Worm (Caenorhabditis elegans) whole organism, L4/young adult: ENCODE results near the gene scl-10.
A peak's percentile ranks its signal among the peaks of the same experiment; 100 is the strongest.

Source experiments
- W03F9.2 ChIP-seq: fragments of 150-350 bp; optimal IDR thresholded peaks from 2 replicates; lab custom pipeline; 2014; ENCODE audit warnings: missing biosample characterization, missing genetic modification characterization
- dao-5 ChIP-seq: sonication (generic microtip); optimal IDR thresholded peaks from 2 replicates; lab custom pipeline; 2016; ENCODE audit warnings: missing genotype, missing genetic modification characterization, moderate library complexity, missing compliant biosample characterization
- him-1 ChIP-seq: sonication (generic microtip); optimal IDR thresholded peaks from 2 replicates; lab custom pipeline; 2016; ENCODE audit warnings: missing genotype, missing genetic modification reagents, missing genetic modification characterization, missing compliant biosample characterization

scl-10 gene

ce11 chrIV:13080185-13080584, 31.9 kb downstream of the scl-10 start:
- TF ChIP-seq W03F9.2 (tag; lab: Kevin White, UChicago), result no peak

- TF ChIP-seq dao-5 (tag; lab: Kevin White, UChicago) (no peak), him-1 (tag; lab: Kevin White, UChicago) (no peak), W03F9.2 (tag; lab: Kevin White, UChicago) (no peak)
These were observed 32.6 kb downstream of the scl-10 start for ce11 chrIV:13080861-13081260.

- TF ChIP-seq W03F9.2 (tag; lab: Kevin White, UChicago), result no peak
- no peak for TF ChIP-seq dao-5 (tag; lab: Kevin White, UChicago)
- no peak for TF ChIP-seq him-1 (tag; lab: Kevin White, UChicago)
These were observed 33.8 kb downstream of the scl-10 start for ce11 chrIV:13082106-13082505.

ce11 chrIV:13082836-13083763, 34.8 kb downstream of the scl-10 start:
- TF ChIP-seq him-1 (tag; lab: Kevin White, UChicago), result no peak
- TF ChIP-seq W03F9.2 (tag; lab: Kevin White, UChicago), result no peak
- TF ChIP-seq dao-5 (tag; lab: Kevin White, UChicago), result no peak

ce11 chrIV:13085675-13086074, 37.4 kb downstream of the scl-10 start:
- TF ChIP-seq him-1 (tag; lab: Kevin White, UChicago) (no peak), dao-5 (tag; lab: Kevin White, UChicago) (no peak), W03F9.2 (tag; lab: Kevin White, UChicago) (no peak)

ce11 chrIV:13086705-13087104, 38.4 kb downstream of the scl-10 start, which contains the start of gene spin-2:
Gene spin-2, plus strand, starts transcription at chrIV:13087005.
- TF ChIP-seq dao-5 (tag; lab: Kevin White, UChicago), result no peak
- no peak for TF ChIP-seq W03F9.2 (tag; lab: Kevin White, UChicago)
- TF ChIP-seq him-1 (tag; lab: Kevin White, UChicago), result no peak

- no peak for TF ChIP-seq W03F9.2 (tag; lab: Kevin White, UChicago)
These were observed 41.5 kb downstream of the scl-10 start for ce11 chrIV:13089671-13090242.

- TF ChIP-seq him-1 (tag; lab: Kevin White, UChicago), result no peak
- no peak for TF ChIP-seq W03F9.2 (tag; lab: Kevin White, UChicago)
- TF ChIP-seq dao-5 (tag; lab: Kevin White, UChicago), result no peak
These were observed 42.7 kb downstream of the scl-10 start, which contains the start of gene col-132 for ce11 chrIV:13090967-13091366. Gene col-132, minus strand, starts transcription at chrIV:13091067.

ce11 chrIV:13093677-13094076, 45.4 kb downstream of the scl-10 start, which contains the start of the genes prcc-1 and C39E9.12:
Gene prcc-1, minus strand, starts transcription at chrIV:13093795.
Gene C39E9.12, plus strand, starts transcription at chrIV:13094007.
- TF ChIP-seq him-1 (tag; lab: Kevin White, UChicago), result no peak
- TF ChIP-seq dao-5 (tag; lab: Kevin White, UChicago), result no peak
- no peak for TF ChIP-seq W03F9.2 (tag; lab: Kevin White, UChicago)

- no peak for TF ChIP-seq W03F9.2 (tag; lab: Kevin White, UChicago)
- TF ChIP-seq dao-5 (tag; lab: Kevin White, UChicago), result no peak
- no peak for TF ChIP-seq him-1 (tag; lab: Kevin White, UChicago)
These were observed 47.2 kb downstream of the scl-10 start, which contains the start of gene rfc-3 for ce11 chrIV:13095462-13095861. Gene rfc-3, plus strand, starts transcription at chrIV:13095762.

ce11 chrIV:13096778-13097177, 48.5 kb downstream of the scl-10 start:
- TF ChIP-seq W03F9.2 (tag; lab: Kevin White, UChicago) (no peak), him-1 (tag; lab: Kevin White, UChicago) (no peak), dao-5 (tag; lab: Kevin White, UChicago) (no peak)

ce11 chrIV:13098652-13099051, 50.4 kb downstream of the scl-10 start, which contains the start of the genes dli-1, tin-9.2 and exos-4.1:
Gene dli-1, minus strand, starts transcription at chrIV:13098792.
Gene tin-9.2, plus strand, starts transcription at chrIV:13098995.
Gene exos-4.1, plus strand, starts transcription at chrIV:13098999.
- TF ChIP-seq him-1 (tag; lab: Kevin White, UChicago), result no peak
- TF ChIP-seq W03F9.2 (tag; lab: Kevin White, UChicago), result peak; percentile 86
